Worm (Caenorhabditis elegans) whole organism, young adult: ENCODE results near the gene K04C1.3.
A peak's percentile ranks its signal among the peaks of the same experiment; 100 is the strongest.

Source experiments
- B0019.2 ChIP-seq: fragments of 200-800 bp; sonication (Bioruptor generic); conservative IDR thresholded peaks from 2 replicates; pipeline ENCODE4 v1.3.6; 2022; ENCODE audit warnings: missing genetic modification reagents, missing genetic modification characterization, missing compliant biosample characterization
- F23B12.7 ChIP-seq: sonication (generic microtip); optimal IDR thresholded peaks from 2 replicates; lab custom pipeline; 2017; ENCODE audit warnings: missing genetic modification characterization, mild to moderate bottlenecking, missing compliant biosample characterization, antibody characterized with exemption, moderate library complexity; ENCODE audit not compliant: insufficient read depth
- F55B11.4 ChIP-seq: sonication (generic microtip); optimal IDR thresholded peaks from 2 replicates; lab custom pipeline; 2016; ENCODE audit warnings: missing compliant biosample characterization, missing genetic modification characterization, borderline replicate concordance; ENCODE audit not compliant: insufficient read depth
- F57C9.4 ChIP-seq: sonication (generic microtip); optimal IDR thresholded peaks from 2 replicates; lab custom pipeline; 2017; ENCODE audit warnings: mild to moderate bottlenecking, missing genetic modification characterization, missing compliant biosample characterization
- K11D2.4 ChIP-seq: fragments of 200-800 bp; sonication (Bioruptor generic); IDR thresholded peaks from 2 replicates; pipeline ENCODE4 v1.3.6; 2022; ENCODE audit warnings: missing genetic modification reagents, missing genetic modification characterization, missing compliant biosample characterization
- akir-1 ChIP-seq: fragments of 200-800 bp; sonication (Bioruptor generic); optimal IDR thresholded peaks from 2 replicates; lab custom pipeline; 2018; ENCODE audit warnings: mild to moderate bottlenecking, missing genetic modification characterization, moderate library complexity, missing compliant biosample characterization
- aptf-3 ChIP-seq: fragments of 200-800 bp; sonication (Bioruptor generic); IDR thresholded peaks from 2 replicates; pipeline ENCODE4 v1.3.6; 2022; ENCODE audit warnings: missing genetic modification characterization, missing compliant biosample characterization
- atf-7 ChIP-seq: sonication (generic microtip); optimal IDR thresholded peaks from 2 replicates; lab custom pipeline; 2017; ENCODE audit warnings: mild to moderate bottlenecking, missing genetic modification characterization, missing compliant biosample characterization
- attf-5 ChIP-seq: fragments of 200-800 bp; sonication (Bioruptor generic); optimal IDR thresholded peaks from 2 replicates; lab custom pipeline; 2018; ENCODE audit warnings: mild to moderate bottlenecking, missing genetic modification characterization, missing compliant biosample characterization
- attf-6 ChIP-seq: fragments of 200-800 bp; sonication (Bioruptor generic); IDR thresholded peaks from 2 replicates; pipeline ENCODE4 v1.3.6; 2022; ENCODE audit warnings: missing genetic modification reagents, missing genetic modification characterization, missing compliant biosample characterization
- cebp-1 ChIP-seq, 2 experiments: fragments of 200-800 bp in 1 of 2; sonication (Bioruptor generic) in 1 of 2; sonication (generic microtip) in 1 of 2; IDR thresholded peaks in 1 of 2; optimal IDR thresholded peaks in 1 of 2; 2 replicates each; pipeline versions ENCODE4 v1.3.6 to Lab custom; 2017 to 2022; ENCODE audit warnings: missing compliant biosample characterization in 2 of 2, missing genetic modification characterization in 2 of 2, mild to moderate bottlenecking in 1 of 2, missing genetic modification reagents in 1 of 2, moderate library complexity in 1 of 2
- ceh-100 ChIP-seq: fragments of 200-800 bp; sonication (Bioruptor generic); IDR thresholded peaks from 2 replicates; pipeline ENCODE4 v1.3.6; 2022; ENCODE audit warnings: missing genetic modification reagents, missing genetic modification characterization, missing compliant biosample characterization
- ceh-40 ChIP-seq: fragments of 200-800 bp; sonication (Bioruptor generic); IDR thresholded peaks from 2 replicates; pipeline ENCODE4 v1.3.6; 2022; ENCODE audit warnings: missing genetic modification characterization, missing compliant biosample characterization
- ceh-79 ChIP-seq: sonication (generic microtip); optimal IDR thresholded peaks from 2 replicates; lab custom pipeline; 2017; ENCODE audit warnings: mild to moderate bottlenecking, missing genetic modification characterization, missing compliant biosample characterization
- ceh-91 ChIP-seq: fragments of 200-800 bp; sonication (Bioruptor generic); IDR thresholded peaks from 2 replicates; pipeline ENCODE4 v1.3.6; 2022; ENCODE audit warnings: missing genetic modification reagents, missing genetic modification characterization, missing compliant biosample characterization
- chd-7 ChIP-seq: sonication (generic microtip); optimal IDR thresholded peaks from 2 replicates; lab custom pipeline; 2016; ENCODE audit warnings: mild to moderate bottlenecking, missing genetic modification characterization, moderate library complexity, missing compliant biosample characterization
- dox-1 ChIP-seq: fragments of 200-800 bp; sonication (Bioruptor generic); IDR thresholded peaks from 2 replicates; pipeline ENCODE4 v1.3.6; 2022; ENCODE audit warnings: missing genetic modification reagents, missing genetic modification characterization, missing compliant biosample characterization
- egl-44 ChIP-seq: fragments of 200-800 bp; sonication (Bioruptor generic); IDR thresholded peaks from 2 replicates; pipeline ENCODE4 v1.3.6; 2022; ENCODE audit warnings: missing genetic modification reagents, missing genetic modification characterization, missing compliant biosample characterization
- egrh-3 ChIP-seq: fragments of 200-800 bp; sonication (Bioruptor generic); IDR thresholded peaks from 2 replicates; pipeline ENCODE4 v1.3.6; 2022; ENCODE audit warnings: missing genetic modification reagents, missing genetic modification characterization, missing compliant biosample characterization
- ekl-4 ChIP-seq: fragments of 200-800 bp; sonication (Bioruptor generic); IDR thresholded peaks from 2 replicates; pipeline ENCODE4 v1.3.6; 2022; ENCODE audit warnings: missing genetic modification reagents, missing genetic modification characterization, missing compliant biosample characterization
- hlh-12 ChIP-seq: sonication (generic microtip); optimal IDR thresholded peaks from 2 replicates; lab custom pipeline; 2016; ENCODE audit warnings: missing genetic modification characterization, missing compliant biosample characterization
- hlh-26 ChIP-seq: fragments of 200-800 bp; sonication (Bioruptor generic); conservative IDR thresholded peaks from 2 replicates; pipeline ENCODE4 v1.3.6; 2022; ENCODE audit warnings: missing genetic modification reagents, missing genetic modification characterization, missing compliant biosample characterization
- lin-26 ChIP-seq: fragments of 200-800 bp; sonication (Bioruptor generic); IDR thresholded peaks from 2 replicates; pipeline ENCODE4 v1.3.6; 2022; ENCODE audit warnings: missing genetic modification reagents, missing genetic modification characterization, missing compliant biosample characterization
- lin-40 ChIP-seq: sonication (generic microtip); optimal IDR thresholded peaks from 2 replicates; lab custom pipeline; 2016; ENCODE audit warnings: missing genetic modification characterization, mild to moderate bottlenecking, missing compliant biosample characterization, missing genotype, missing genetic modification reagents
- lin-54 ChIP-seq: fragments of 200-800 bp; sonication (Bioruptor generic); optimal IDR thresholded peaks from 2 replicates; lab custom pipeline; 2018; ENCODE audit warnings: mild to moderate bottlenecking, missing genetic modification characterization, missing compliant biosample characterization
- lir-1 ChIP-seq: fragments of 200-800 bp; sonication (Bioruptor generic); conservative IDR thresholded peaks from 2 replicates; pipeline ENCODE4 v1.3.6; 2022; ENCODE audit warnings: missing genetic modification reagents, missing genetic modification characterization, missing compliant biosample characterization
- lsy-27 ChIP-seq: sonication (generic microtip); optimal IDR thresholded peaks from 2 replicates; lab custom pipeline; 2017; ENCODE audit warnings: missing genetic modification characterization, mild to moderate bottlenecking, missing compliant biosample characterization, antibody characterized with exemption, missing genotype, borderline replicate concordance; ENCODE audit not compliant: insufficient read depth
- madf-3 ChIP-seq: fragments of 200-800 bp; sonication (Bioruptor generic); IDR thresholded peaks from 2 replicates; pipeline ENCODE4 v1.3.6; 2022; ENCODE audit warnings: missing genetic modification reagents, missing genetic modification characterization, missing compliant biosample characterization
- mel-28 ChIP-seq: sonication (generic microtip); optimal IDR thresholded peaks from 2 replicates; lab custom pipeline; 2016; ENCODE audit warnings: borderline replicate concordance, mild to moderate bottlenecking, missing genetic modification characterization, missing compliant biosample characterization
- mes-4 ChIP-seq: sonication (generic microtip); optimal IDR thresholded peaks from 2 replicates; lab custom pipeline; 2016; ENCODE audit warnings: missing genotype, missing genetic modification characterization, missing compliant biosample characterization
- nfyb-1 ChIP-seq: fragments of 200-800 bp; sonication (Bioruptor generic); IDR thresholded peaks from 2 replicates; pipeline ENCODE4 v1.3.6; 2022; ENCODE audit warnings: missing genetic modification reagents, missing genetic modification characterization, missing compliant biosample characterization
- nhr-120 ChIP-seq: fragments of 200-800 bp; sonication (Bioruptor generic); IDR thresholded peaks from 2 replicates; pipeline ENCODE4 v1.3.6; 2022; ENCODE audit warnings: missing genetic modification characterization, missing compliant biosample characterization
- nhr-90 ChIP-seq: sonication (generic microtip); optimal IDR thresholded peaks from 2 replicates; lab custom pipeline; 2016; ENCODE audit warnings: missing genotype, mild to moderate bottlenecking, missing genetic modification characterization, missing compliant biosample characterization
- rpc-1 ChIP-seq, 2 experiments: fragments of 150-350 bp in 1 of 2; sonication (generic microtip) in 1 of 2; optimal IDR thresholded peaks; 2 replicates each; lab custom pipeline; 2014 to 2018; ENCODE audit warnings: missing biosample characterization in 1 of 2, missing genetic modification characterization in 1 of 2, missing genetic modification reagents in 1 of 2, missing genotype in 1 of 2
- snpc-1.1 ChIP-seq: sonication (generic microtip); optimal IDR thresholded peaks from 2 replicates; lab custom pipeline; 2017; ENCODE audit warnings: missing genetic modification characterization, mild to moderate bottlenecking, missing compliant biosample characterization, antibody characterized with exemption, moderate library complexity, missing genotype, missing genetic modification reagents; ENCODE audit not compliant: insufficient read depth
- snpc-1.3 ChIP-seq: sonication (generic microtip); optimal IDR thresholded peaks from 2 replicates; lab custom pipeline; 2017; ENCODE audit warnings: missing genetic modification characterization, mild to moderate bottlenecking, missing compliant biosample characterization, antibody characterized with exemption, moderate library complexity, missing genotype, missing genetic modification reagents; ENCODE audit not compliant: insufficient read depth
- snpc-3.4 ChIP-seq: sonication (generic microtip); optimal IDR thresholded peaks from 2 replicates; lab custom pipeline; 2017; ENCODE audit warnings: missing genetic modification characterization, mild to moderate bottlenecking, missing compliant biosample characterization, antibody characterized with exemption, moderate library complexity, missing genotype, missing genetic modification reagents
- tbp1 ChIP-seq: fragments of 200-800 bp; sonication (Bioruptor generic); optimal IDR thresholded peaks from 2 replicates; lab custom pipeline; 2018; ENCODE audit warnings: mild to moderate bottlenecking, missing genetic modification characterization, missing compliant biosample characterization
- tlf-1 ChIP-seq: fragments of 200-800 bp; sonication (Bioruptor generic); optimal IDR thresholded peaks from 2 replicates; lab custom pipeline; 2018; ENCODE audit warnings: mild to moderate bottlenecking, missing genetic modification characterization, missing compliant biosample characterization
- unc-130 ChIP-seq: sonication (generic microtip); optimal IDR thresholded peaks from 2 replicates; lab custom pipeline; 2016; ENCODE audit warnings: missing genetic modification reagents, missing genetic modification characterization, missing compliant biosample characterization
- xnd-1 ChIP-seq: sonication (generic microtip); optimal IDR thresholded peaks from 2 replicates; lab custom pipeline; 2016; ENCODE audit warnings: missing genotype, missing genetic modification reagents, missing genetic modification characterization, missing compliant biosample characterization
- ztf-18 ChIP-seq: sonication (generic microtip); optimal IDR thresholded peaks from 2 replicates; lab custom pipeline; 2016; ENCODE audit warnings: missing genotype, mild to moderate bottlenecking, missing genetic modification characterization, missing compliant biosample characterization
- ztf-26 ChIP-seq: sonication (generic microtip); optimal IDR thresholded peaks from 2 replicates; lab custom pipeline; 2017; ENCODE audit warnings: missing genetic modification characterization, missing compliant biosample characterization
- ztf-3 ChIP-seq: fragments of 200-800 bp; sonication (Bioruptor generic); optimal IDR thresholded peaks from 2 replicates; lab custom pipeline; 2018; ENCODE audit warnings: mild to moderate bottlenecking, missing genetic modification characterization, missing compliant biosample characterization

The K04C1.3 gene

DNA sequence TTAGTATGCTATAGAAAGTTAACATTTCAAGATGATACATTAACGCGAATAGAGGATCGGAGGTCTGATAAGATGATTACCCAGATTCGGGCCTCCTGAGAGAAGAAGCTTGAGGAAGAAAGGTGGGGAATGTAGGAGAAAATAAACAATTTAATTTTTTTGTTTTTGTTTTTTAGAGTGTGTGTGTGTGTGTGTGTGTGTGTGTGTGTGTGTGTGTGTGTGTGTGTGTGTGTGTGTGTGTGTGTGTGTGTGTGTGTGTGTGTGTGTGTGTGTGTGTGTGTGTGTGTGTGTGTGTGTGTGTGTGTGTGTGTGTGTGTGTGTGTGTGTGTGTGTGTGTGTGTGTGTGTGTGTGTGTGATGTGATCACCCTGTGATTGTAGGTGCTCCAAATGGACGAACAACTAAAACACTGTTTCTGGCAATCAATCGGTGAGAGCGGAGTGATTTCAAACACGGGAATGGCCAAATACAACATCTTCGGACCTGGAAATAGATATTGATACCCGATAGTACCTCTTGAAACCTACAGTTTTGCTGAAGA, 13.8 kb downstream of the K04C1.3 start:
- TF ChIP-seq lir-1, result peak; percentile 74; the same call in 1 of the 2 replicates
- TF ChIP-seq ztf-3 (GFP tag; lab: Kevin White, UChicago), result peak; percentile 15
- peak; percentile 54 for TF ChIP-seq akir-1 (GFP tag; lab: Kevin White, UChicago)
- peak; percentile 52; the same call in 1 of the 2 replicates for TF ChIP-seq egrh-3 (GFP tag; lab: Robert Waterston, UW)

DNA sequence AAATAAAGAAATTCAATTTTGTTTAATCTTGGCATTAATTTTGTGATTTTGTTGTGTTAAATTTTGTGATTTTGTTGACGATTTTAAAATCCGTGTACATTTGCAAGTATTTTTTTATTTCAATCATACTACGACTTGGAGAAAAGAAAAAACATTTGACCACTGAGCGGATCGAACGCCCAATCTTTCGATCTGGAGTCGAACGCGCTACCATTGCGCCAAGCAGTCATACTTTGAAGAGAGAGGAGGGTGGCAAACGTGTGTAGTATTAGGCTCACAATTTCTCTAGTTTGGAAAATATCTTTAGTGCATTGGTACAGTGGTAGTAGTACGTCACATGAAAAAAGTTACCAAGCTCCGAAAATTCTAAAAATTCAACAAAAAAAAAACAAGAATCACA, 14.4 kb downstream of the K04C1.3 start:
- no peak for TF ChIP-seq nhr-120 (GFP tag; lab: Robert Waterston, UW)
- TF ChIP-seq tlf-1, result no peak
- TF ChIP-seq snpc-3.4 (tag; lab: Kevin White, UChicago), result peak; percentile 77
- no peak for TF ChIP-seq B0019.2 (GFP tag; lab: Robert Waterston, UW)
- TF ChIP-seq ztf-18 (tag; lab: Kevin White, UChicago), result peak; percentile 56
- no peak for TF ChIP-seq hlh-12 (tag; lab: Kevin White, UChicago)
- no peak for TF ChIP-seq atf-7 (tag; lab: Kevin White, UChicago)
- no peak for TF ChIP-seq xnd-1 (tag; lab: Kevin White, UChicago)
- no peak for TF ChIP-seq unc-130 (GFP tag; lab: Kevin White, UChicago)
- TF ChIP-seq lin-54 (GFP tag; lab: Kevin White, UChicago), result no peak
- no peak for TF ChIP-seq cebp-1 (GFP tag; IDR thresholded peaks at IDR 0.05; lab: Robert Waterston, UW)
- no peak for TF ChIP-seq cebp-1 (tag; optimal IDR thresholded peaks at IDR 0.05; lab: Kevin White, UChicago)
- TF ChIP-seq egl-44 (GFP tag; lab: Robert Waterston, UW), result 0 out of 2 replicates have a peak, but pooled peaks have one; percentile 21
- TF ChIP-seq mes-4 (tag; lab: Kevin White, UChicago), result peak; percentile 10
- no peak for TF ChIP-seq mel-28 (tag; lab: Kevin White, UChicago)
- TF ChIP-seq chd-7 (tag; lab: Kevin White, UChicago), result peak; percentile 53
- TF ChIP-seq K11D2.4 (GFP tag; lab: Robert Waterston, UW), result no peak
- TF ChIP-seq tbp1 (GFP tag; lab: Kevin White, UChicago), result peak; percentile 91
- no peak for TF ChIP-seq akir-1 (GFP tag; lab: Kevin White, UChicago)
- TF ChIP-seq ceh-40 (GFP tag; lab: Robert Waterston, UW), result no peak
- TF ChIP-seq F57C9.4 (tag; lab: Kevin White, UChicago), result no peak
- peak; percentile 91 for TF ChIP-seq rpc-1 (optimal IDR thresholded peaks at IDR 0.05; lab: Kevin White, UChicago)
- peak; percentile 96 for TF ChIP-seq rpc-1 (tag; optimal IDR thresholded peaks at IDR 0.05; lab: Kevin White, UChicago)
- TF ChIP-seq F23B12.7 (tag; lab: Kevin White, UChicago), result peak; percentile 28
- peak; percentile 87 for TF ChIP-seq lin-26 (GFP tag; lab: Robert Waterston, UW)
- no peak for TF ChIP-seq ztf-26
- TF ChIP-seq egrh-3 (GFP tag; lab: Robert Waterston, UW), result no peak
- peak; percentile 88 for TF ChIP-seq nhr-90 (tag; lab: Kevin White, UChicago)
- TF ChIP-seq ceh-91, result no peak
- TF ChIP-seq attf-5 (GFP tag; lab: Kevin White, UChicago), result no peak
- no peak for TF ChIP-seq hlh-26 (GFP tag; lab: Robert Waterston, UW)
- no peak for TF ChIP-seq madf-3 (GFP tag; lab: Robert Waterston, UW)
- no peak for TF ChIP-seq dox-1 (GFP tag; lab: Robert Waterston, UW)
- TF ChIP-seq snpc-1.3 (tag; lab: Kevin White, UChicago), result peak; percentile 70
- no peak for TF ChIP-seq ceh-100 (GFP tag; lab: Robert Waterston, UW)
- TF ChIP-seq lin-40 (tag; lab: Kevin White, UChicago), result no peak
- peak; percentile 50 for TF ChIP-seq lsy-27 (tag; lab: Kevin White, UChicago)
- no peak for TF ChIP-seq ekl-4 (GFP tag; lab: Robert Waterston, UW)
- TF ChIP-seq F55B11.4 (tag; lab: Kevin White, UChicago), result no peak
- TF ChIP-seq attf-6 (GFP tag; lab: Robert Waterston, UW), result 0 out of 2 replicates have a peak, but pooled peaks have one; percentile 10
- 0 out of 2 replicates have a peak, but pooled peaks have one; percentile 38 for TF ChIP-seq aptf-3
- peak; percentile 48 for TF ChIP-seq snpc-1.1 (tag; lab: Kevin White, UChicago)
- no peak for TF ChIP-seq ceh-79
- peak; percentile 48 for TF ChIP-seq nfyb-1 (GFP tag; lab: Robert Waterston, UW)
